Worm (Caenorhabditis elegans) whole organism, late embryonic: ENCODE results near the gene sra-11.

ENCODE experiments used
- C08G9.2 ChIP-seq: sonication (generic microtip); optimal IDR thresholded peaks from 2 replicates; lab custom pipeline; 2016; ENCODE audit warnings: mild to moderate bottlenecking, missing genetic modification characterization, moderate library complexity, missing compliant biosample characterization
- F13H6.1 ChIP-seq: sonication (generic microtip); optimal IDR thresholded peaks from 2 replicates; lab custom pipeline; 2016; ENCODE audit warnings: missing genetic modification characterization, missing compliant biosample characterization
- pag-3 ChIP-seq: sonication (generic microtip); optimal IDR thresholded peaks from 2 replicates; lab custom pipeline; 2016; ENCODE audit warnings: missing compliant biosample characterization, missing genetic modification characterization, borderline replicate concordance

DNA sequence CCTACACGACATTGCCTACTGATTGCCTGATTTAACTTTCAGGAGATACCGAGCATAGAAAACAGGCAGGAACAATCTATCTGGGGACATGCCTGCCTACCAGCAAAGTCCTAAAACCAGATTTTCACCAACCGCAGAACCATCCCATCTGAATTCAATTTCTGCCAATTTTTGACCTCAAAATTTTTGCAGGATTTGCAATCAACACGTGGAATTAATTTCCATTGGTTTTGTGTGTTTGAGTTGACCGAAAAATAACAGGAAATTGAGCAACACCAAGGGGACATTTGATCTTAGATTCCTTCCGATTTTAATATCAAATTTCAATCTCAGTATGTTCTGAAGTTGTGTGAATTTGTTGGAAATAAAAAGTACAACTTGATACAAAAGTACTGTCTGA, 11.1 kb downstream of the sra-11 start:
- TF ChIP-seq pag-3 (tag; lab: Kevin White, UChicago) (no peak), C08G9.2 (tag; lab: Kevin White, UChicago) (no peak), F13H6.1 (tag; lab: Kevin White, UChicago) (no peak)
